Comparison of ENCODE assay signal across 3 fruit fly cellular contexts in the genomic region with DNA sequence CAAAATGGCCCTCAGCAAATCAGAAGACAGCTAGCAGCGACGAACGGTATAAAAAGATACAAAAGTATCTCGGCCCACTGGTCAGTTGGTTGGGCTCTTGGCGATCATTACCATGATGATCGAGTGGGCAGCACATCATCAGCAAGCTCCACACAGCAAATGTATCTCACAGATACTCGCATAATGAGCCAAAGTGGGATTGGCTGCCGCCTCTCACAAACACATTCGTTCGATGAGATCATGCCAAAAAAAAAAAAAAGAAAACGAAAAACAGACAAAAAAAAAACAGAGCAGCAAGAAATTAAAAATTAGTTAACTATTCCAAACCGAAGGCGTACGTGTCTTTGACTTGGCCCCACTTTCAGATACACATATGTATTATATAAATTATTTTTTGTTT.
TF ChIP-seq lines count a peak whose summit lies in the region.

No protein-coding gene starts in this region.

- TF ChIP-seq CTCF in whole organism, embryonic (GFP tag; optimal IDR thresholded peaks at IDR 0.05; lab: Kevin White, UChicago), result no peak

TF ChIP-seq in whole organism, embryonic, 481 proteins besides CTCF, POLR2A, EP300 and RAD21 (continues in another document):
- TF ChIP-seq CG15073 (GFP tag; optimal IDR thresholded peaks at IDR 0.05; lab: Kevin White, UChicago), result no peak
- no peak for TF ChIP-seq mld (GFP tag; IDR thresholded peaks at IDR 0.05; lab: Robert Waterston, UW; ENCODE audit: partially characterized antibody)
- no peak for TF ChIP-seq CG6254 (GFP tag; optimal IDR thresholded peaks at IDR 0.05; lab: Kevin White, UChicago)
- TF ChIP-seq CG31441 (GFP tag; IDR thresholded peaks at IDR 0.05; lab: Robert Waterston, UW), result no peak
- TF ChIP-seq zfh2 (GFP tag; optimal IDR thresholded peaks at IDR 0.05; lab: Kevin White, UChicago), result no peak
- TF ChIP-seq Pdp1 (GFP tag; optimal IDR thresholded peaks at IDR 0.05; lab: Kevin White, UChicago), result peak in 1 of 2 experiments; percentile 16
- peak; percentile 67; the same call in 2 of the 3 replicates for TF ChIP-seq sr (GFP tag; IDR thresholded peaks at IDR 0.05; lab: Robert Waterston, UW)
- TF ChIP-seq Sin3A (optimal IDR thresholded peaks at IDR 0.05; lab: Kevin White, UChicago), result no peak
- TF ChIP-seq Elba2 (GFP tag; optimal IDR thresholded peaks at IDR 0.05; lab: Kevin White, UChicago), result no peak
- no peak for TF ChIP-seq CG6765 (GFP tag; optimal IDR thresholded peaks at IDR 0.05; lab: Kevin White, UChicago)
- no peak for TF ChIP-seq CG13123 (GFP tag; optimal IDR thresholded peaks at IDR 0.05; lab: Kevin White, UChicago)
- TF ChIP-seq CkIIα-i1 (GFP tag; IDR thresholded peaks at IDR 0.05; lab: Robert Waterston, UW), result no peak
- TF ChIP-seq lov (optimal IDR thresholded peaks at IDR 0.05; lab: Kevin White, UChicago), result no peak
- TF ChIP-seq lov (GFP tag; IDR thresholded peaks at IDR 0.05; lab: Robert Waterston, UW), result 0 out of 3 replicates have a peak, but pooled peaks have one; percentile 15
- TF ChIP-seq tna (GFP tag; IDR thresholded peaks at IDR 0.05; lab: Robert Waterston, UW; ENCODE audit: partially characterized antibody), result no peak
- TF ChIP-seq eyg (GFP tag; optimal IDR thresholded peaks at IDR 0.05; lab: Kevin White, UChicago), result no peak
- no peak for TF ChIP-seq CG15696 (tag; optimal IDR thresholded peaks at IDR 0.05; lab: Kevin White, UChicago)
- TF ChIP-seq CG12104 (GFP tag; optimal IDR thresholded peaks at IDR 0.05; lab: Kevin White, UChicago), result no peak
- TF ChIP-seq Nf-YC (tag; optimal IDR thresholded peaks at IDR 0.05; lab: Kevin White, UChicago), result peak; percentile 83
- TF ChIP-seq crp (GFP tag; optimal IDR thresholded peaks at IDR 0.05; lab: Kevin White, UChicago), result no peak
- TF ChIP-seq CG10274 (GFP tag; optimal IDR thresholded peaks at IDR 0.05; lab: Kevin White, UChicago), result no peak
- TF ChIP-seq Asciz (GFP tag; optimal IDR thresholded peaks at IDR 0.05; lab: Kevin White, UChicago), result no peak
- no peak for TF ChIP-seq Atf-2 (GFP tag; optimal IDR thresholded peaks at IDR 0.05; lab: Kevin White, UChicago)
- no peak for TF ChIP-seq Spps (tag; optimal IDR thresholded peaks at IDR 0.05; lab: Kevin White, UChicago)
- TF ChIP-seq Drgx (GFP tag; IDR thresholded peaks at IDR 0.05; lab: Robert Waterston, UW), result 0 out of 2 replicates have a peak, but pooled peaks have one; percentile 21
- no peak for TF ChIP-seq danr (GFP tag; IDR thresholded peaks at IDR 0.05; lab: Robert Waterston, UW)
- TF ChIP-seq BEAF-32 (GFP tag; optimal IDR thresholded peaks at IDR 0.05; lab: Kevin White, UChicago), result no peak
- no peak for TF ChIP-seq Bteb2 (GFP tag; optimal IDR thresholded peaks at IDR 0.05; lab: Kevin White, UChicago)
- TF ChIP-seq CG15479 (GFP tag; optimal IDR thresholded peaks at IDR 0.05; lab: Kevin White, UChicago), result no peak

TF ChIP-seq in whole organism, prepupa, 60 proteins besides CTCF, POLR2A, EP300 and RAD21:
- TF ChIP-seq CG8632 (GFP tag; optimal IDR thresholded peaks at IDR 0.05; lab: Kevin White, UChicago) (no peak), CG15336 (GFP tag; IDR thresholded peaks at IDR 0.05; lab: Robert Waterston, UW) (peak; percentile 62), eg (GFP tag; IDR thresholded peaks at IDR 0.05; lab: Robert Waterston, UW) (peak; percentile 52; the same call in 2 of the 3 replicates), CG11294 (GFP tag; IDR thresholded peaks at IDR 0.05; lab: Robert Waterston, UW) (no peak), Lpt (GFP tag; optimal IDR thresholded peaks at IDR 0.05; lab: Kevin White, UChicago) (no peak), dsx (GFP tag; optimal IDR thresholded peaks at IDR 0.05; lab: Kevin White, UChicago; ENCODE audit: poor library complexity, severe bottlenecking) (no peak), CG6808 (GFP tag; optimal IDR thresholded peaks at IDR 0.05; lab: Kevin White, UChicago) (no peak), fd85E (GFP tag; optimal IDR thresholded peaks at IDR 0.05; lab: Kevin White, UChicago) (no peak), CG6276 (GFP tag; optimal IDR thresholded peaks at IDR 0.05; lab: Kevin White, UChicago) (no peak), CG6792 (GFP tag; optimal IDR thresholded peaks at IDR 0.05; lab: Kevin White, UChicago) (no peak), CG8319 (GFP tag; optimal IDR thresholded peaks at IDR 0.05; lab: Kevin White, UChicago) (no peak), svp (GFP tag; lab: Kevin White, UChicago) (no peak), CG7368 (GFP tag; optimal IDR thresholded peaks at IDR 0.05; lab: Kevin White, UChicago) (no peak), Smox (GFP tag; optimal IDR thresholded peaks at IDR 0.05; lab: Kevin White, UChicago) (no peak), CG10631 (GFP tag; optimal IDR thresholded peaks at IDR 0.05; lab: Kevin White, UChicago) (no peak), Eip93F (GFP tag; optimal IDR thresholded peaks at IDR 0.05; lab: Kevin White, UChicago) (no peak), Hr4 (GFP tag; optimal IDR thresholded peaks at IDR 0.05; lab: Kevin White, UChicago) (no peak), acj6 (GFP tag; optimal IDR thresholded peaks at IDR 0.05; lab: Kevin White, UChicago) (no peak), Gug (GFP tag; IDR thresholded peaks at IDR 0.05; lab: Robert Waterston, UW) (no peak), CG6163 (GFP tag; IDR thresholded peaks at IDR 0.05; lab: Robert Waterston, UW) (peak; percentile 19; the same call in 1 of the 3 replicates), CG8119 (GFP tag; IDR thresholded peaks at IDR 0.05; lab: Robert Waterston, UW) (peak; percentile 39; the same call in 1 of the 3 replicates)

TF ChIP-seq in whole organism, pupa, 21 proteins besides CTCF, POLR2A, EP300 and RAD21:
- TF ChIP-seq CG12605 (GFP tag; IDR thresholded peaks at IDR 0.05; lab: Robert Waterston, UW) (0 out of 2 replicates have a peak, but pooled peaks have one; percentile 13), CG34367 (tag; optimal IDR thresholded peaks at IDR 0.05; lab: Kevin White, UChicago) (no peak)
TF ChIP-seq in whole organism, pupa: peak in this region for 1.
